Worm (Caenorhabditis elegans) whole organism, early embryonic: Measurements from ENCODE around the gene W10C4.1.

Experiments used
- B0310.2 ChIP-seq: sonication (generic microtip); optimal IDR thresholded peaks from 2 replicates; lab custom pipeline; 2016; ENCODE audit warnings: mild to moderate bottlenecking, missing genetic modification characterization, missing compliant biosample characterization
- F13C5.2 ChIP-seq: sonication (generic microtip); optimal IDR thresholded peaks from 2 replicates; lab custom pipeline; 2017; ENCODE audit warnings: mild to moderate bottlenecking, missing genetic modification characterization, inconsistent platforms, missing compliant biosample characterization
- aly-1 ChIP-seq: sonication (generic microtip); optimal IDR thresholded peaks from 2 replicates; lab custom pipeline; 2016; ENCODE audit warnings: missing genetic modification characterization, missing compliant biosample characterization
- ama-1 ChIP-seq: fragments of 150-350 bp; optimal IDR thresholded peaks from 2 replicates; lab custom pipeline; 2014
- ceh-13 ChIP-seq: fragments of 200-800 bp; sonication (Bioruptor generic); optimal IDR thresholded peaks from 2 replicates; lab custom pipeline; 2018; ENCODE audit warnings: mild to moderate bottlenecking, missing genetic modification characterization, missing compliant biosample characterization
- ceh-36 ChIP-seq: sonication (generic microtip); optimal IDR thresholded peaks from 2 replicates; lab custom pipeline; 2016; ENCODE audit warnings: missing genetic modification characterization, inconsistent platforms, missing compliant biosample characterization
- ets-7 ChIP-seq: sonication (generic microtip); optimal IDR thresholded peaks from 2 replicates; lab custom pipeline; 2016; ENCODE audit warnings: missing genotype, missing genetic modification characterization, missing compliant biosample characterization
- flt-1 ChIP-seq: fragments of 200-800 bp; sonication (Bioruptor generic); IDR thresholded peaks from 2 replicates; pipeline ENCODE4 v1.3.6; 2022; ENCODE audit warnings: missing genetic modification characterization, missing compliant biosample characterization
- hmbx-1 ChIP-seq: sonication (generic microtip); optimal IDR thresholded peaks from 2 replicates; lab custom pipeline; 2016; ENCODE audit warnings: mild to moderate bottlenecking, missing genetic modification characterization, missing compliant biosample characterization
- hnd-1 ChIP-seq: sonication (generic microtip); optimal IDR thresholded peaks from 2 replicates; lab custom pipeline; 2016; ENCODE audit warnings: missing genetic modification characterization, missing compliant biosample characterization
- pes-1 ChIP-seq: fragments of 200-800 bp; sonication (Bioruptor generic); IDR thresholded peaks from 2 replicates; pipeline ENCODE4 v1.3.6; 2022; ENCODE audit warnings: missing genetic modification reagents, missing genetic modification characterization, missing compliant biosample characterization
- scrt-1 ChIP-seq: fragments of 200-800 bp; sonication (Bioruptor generic); IDR thresholded peaks from 2 replicates; pipeline ENCODE4 v1.3.6; 2022; ENCODE audit warnings: missing genetic modification characterization, missing compliant biosample characterization
- sea-1 ChIP-seq: fragments of 200-800 bp; sonication (Bioruptor generic); conservative IDR thresholded peaks from 2 replicates; pipeline ENCODE4 v1.3.6; 2022; ENCODE audit warnings: missing genetic modification characterization, missing compliant biosample characterization
- tbx-37 ChIP-seq: fragments of 200-800 bp; sonication (Bioruptor generic); conservative IDR thresholded peaks from 2 replicates; pipeline ENCODE4 v1.3.6; 2022; ENCODE audit warnings: missing genetic modification reagents, missing genetic modification characterization, missing compliant biosample characterization
- tra-4 ChIP-seq: sonication (generic microtip); optimal IDR thresholded peaks from 2 replicates; lab custom pipeline; 2017; ENCODE audit warnings: missing genetic modification characterization, missing compliant biosample characterization

The W10C4.1 gene

DNA sequence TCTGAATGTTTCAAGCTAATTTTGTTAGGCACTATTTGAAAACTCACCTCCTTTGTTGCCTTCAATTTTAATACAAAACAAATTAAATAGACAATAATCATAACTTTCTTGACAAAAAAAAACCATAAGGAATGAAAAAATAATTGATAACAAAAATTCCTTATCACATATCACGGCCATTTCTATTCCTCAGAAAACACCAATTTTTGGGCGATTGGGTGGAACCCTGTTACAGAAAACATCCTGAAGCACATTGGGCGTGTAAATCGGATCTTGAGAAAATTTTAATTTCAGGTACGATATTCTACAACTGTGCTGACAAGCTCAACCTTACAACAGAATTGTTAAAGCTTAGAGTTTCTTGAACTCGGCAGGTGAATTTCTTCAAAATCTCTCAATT is 42.1 kb downstream of the W10C4.1 start, which contains the start of gene F40G9.8:
Gene F40G9.8 (minus strand): TSS at position 101 of the 400 bp plus-strand sequence.
- TF ChIP-seq aly-1 (tag; lab: Kevin White, UChicago) (no peak), pes-1 (GFP tag; lab: Robert Waterston, UW) (no peak), sea-1 (GFP tag; lab: Robert Waterston, UW) (no peak), tra-4 (tag; lab: Kevin White, UChicago) (no peak), ceh-13 (GFP tag; lab: Kevin White, UChicago) (no peak), ets-7 (tag; lab: Kevin White, UChicago) (no peak), F13C5.2 (tag; lab: Kevin White, UChicago) (no peak), hnd-1 (tag; lab: Kevin White, UChicago) (no peak), tbx-37 (GFP tag; lab: Robert Waterston, UW) (no peak), hmbx-1 (tag; lab: Kevin White, UChicago) (no peak), ceh-36 (tag; lab: Kevin White, UChicago) (no peak), scrt-1 (no peak), ama-1 (no peak)

DNA sequence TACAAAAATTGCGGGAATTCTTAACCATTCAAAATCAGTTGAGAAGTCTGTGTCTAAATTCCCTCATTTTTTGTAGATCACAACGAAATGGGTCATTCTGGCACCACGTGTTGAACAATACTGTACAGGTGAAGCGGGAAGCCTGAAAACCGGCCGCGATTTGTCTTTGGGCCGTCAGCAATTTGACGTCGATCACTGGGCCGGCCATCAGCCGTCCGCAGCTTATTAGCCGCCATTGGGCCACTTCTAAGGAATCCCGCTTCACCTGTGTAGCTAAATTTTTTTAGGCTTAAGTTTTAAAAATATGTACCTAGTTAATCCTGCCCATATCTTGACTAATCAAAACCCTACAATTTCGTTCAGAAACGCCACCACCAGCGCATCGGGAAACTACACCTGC is 47.3 kb downstream of the W10C4.1 start:
- TF ChIP-seq F13C5.2 (tag; lab: Kevin White, UChicago) (no peak), B0310.2 (no peak)

ce11 chrIII:159149-159548 is 47.8 kb downstream of the W10C4.1 start:
- TF ChIP-seq tbx-37 (GFP tag; lab: Robert Waterston, UW) = no peak
- TF ChIP-seq F13C5.2 (tag; lab: Kevin White, UChicago) = no peak

DNA sequence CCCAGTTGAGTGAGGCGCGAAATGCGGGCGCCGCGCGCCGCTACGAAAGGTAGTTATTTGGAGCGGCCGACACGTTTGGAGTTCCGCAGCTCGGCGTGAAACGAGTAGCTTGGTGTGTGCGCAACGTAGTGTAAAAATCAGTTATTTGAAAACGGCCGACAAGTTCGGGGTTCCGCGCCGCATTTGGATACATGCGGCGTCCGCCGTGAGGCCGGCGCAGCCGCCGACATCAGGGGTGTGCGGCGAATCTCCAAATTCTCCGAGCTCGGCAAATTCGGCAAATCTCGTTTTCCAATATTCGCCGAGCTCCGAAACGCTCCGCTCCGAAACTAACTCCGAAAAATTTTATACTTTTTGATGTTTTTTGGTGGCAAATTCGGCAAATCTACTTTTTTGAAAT is 48.9 kb downstream of the W10C4.1 start:
- TF ChIP-seq hmbx-1 (tag; lab: Kevin White, UChicago) (no peak), flt-1 (no peak), aly-1 (tag; lab: Kevin White, UChicago) (no peak), ceh-13 (GFP tag; lab: Kevin White, UChicago) (no peak), F13C5.2 (tag; lab: Kevin White, UChicago) (no peak), sea-1 (GFP tag; lab: Robert Waterston, UW) (no peak), ets-7 (tag; lab: Kevin White, UChicago) (no peak)

DNA sequence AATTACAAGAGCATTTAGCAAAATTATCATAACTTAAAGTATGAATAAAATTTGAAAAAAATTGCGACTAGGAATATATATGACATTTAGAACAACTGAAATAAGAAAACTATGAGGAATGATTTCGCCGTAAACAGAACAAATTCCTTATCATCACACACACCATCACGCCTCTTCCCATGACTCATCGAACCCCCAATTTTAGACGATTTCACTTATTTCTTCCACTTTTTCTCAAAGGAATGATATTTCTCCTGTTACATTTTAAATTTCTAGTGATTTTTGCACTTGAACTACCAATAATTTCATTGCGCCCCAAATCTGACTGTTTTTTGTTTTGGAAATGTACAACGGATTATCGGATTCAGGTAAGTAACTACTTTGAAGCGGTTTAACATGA is 50.3 kb downstream of the W10C4.1 start, which contains the start of the genes zig-13 and ver-1:
Gene zig-13 (minus strand): TSS at position 101 of the 400 bp plus-strand sequence.
Gene ver-1 (plus strand): TSS at position 180 of the 400 bp plus-strand sequence.
- no peak for TF ChIP-seq tbx-37 (GFP tag; lab: Robert Waterston, UW)
- no peak for TF ChIP-seq flt-1
- no peak for TF ChIP-seq aly-1 (tag; lab: Kevin White, UChicago)
- no peak for TF ChIP-seq ceh-13 (GFP tag; lab: Kevin White, UChicago)

- TF ChIP-seq ceh-13 (GFP tag; lab: Kevin White, UChicago) (no peak), flt-1 (no peak), hmbx-1 (tag; lab: Kevin White, UChicago) (no peak), F13C5.2 (tag; lab: Kevin White, UChicago) (no peak), tra-4 (tag; lab: Kevin White, UChicago) (no peak), sea-1 (GFP tag; lab: Robert Waterston, UW) (no peak), pes-1 (GFP tag; lab: Robert Waterston, UW) (no peak)
These were observed 52.8 kb downstream of the W10C4.1 start for ce11 chrIII:154168-154567.
